Worm (Caenorhabditis elegans) whole organism, L1 larva: ENCODE data around the gene C17G1.14.

ENCODE experiments used
- ama-1 ChIP-seq: fragments of 150-350 bp; optimal IDR thresholded peaks from 2 replicates; lab custom pipeline; 2014
- elt-3 ChIP-seq, 6 experiments: fragments of 150-350 bp in 1 of 6; sonication (generic microtip); optimal IDR thresholded peaks; 2 replicates each; lab custom pipeline; 2017 to 2018; ENCODE audit warnings: missing biosample characterization in 6 of 6, missing genetic modification characterization in 6 of 6, inconsistent platforms in 1 of 6
- lin-39 ChIP-seq: fragments of 150-350 bp; optimal IDR thresholded peaks from 2 replicates; lab custom pipeline; 2014; ENCODE audit warnings: missing biosample characterization, missing genetic modification reagents, missing genetic modification characterization
- mep-1 ChIP-seq: fragments of 150-350 bp; optimal IDR thresholded peaks from 2 replicates; lab custom pipeline; 2014; ENCODE audit warnings: missing biosample characterization, missing genetic modification characterization
- nhr-77 ChIP-seq: fragments of 150-350 bp; optimal IDR thresholded peaks from 2 replicates; lab custom pipeline; 2014; ENCODE audit warnings: missing biosample characterization, missing genetic modification characterization
- pag-3 ChIP-seq: sonication (generic microtip); optimal IDR thresholded peaks from 2 replicates; lab custom pipeline; 2017; ENCODE audit warnings: missing genetic modification characterization, mild to moderate bottlenecking, missing compliant biosample characterization, antibody characterized with exemption, borderline replicate concordance; ENCODE audit not compliant: insufficient read depth
- pax-3 ChIP-seq: fragments of 200-800 bp; sonication (Bioruptor generic); optimal IDR thresholded peaks from 2 replicates; lab custom pipeline; 2018; ENCODE audit warnings: mild to moderate bottlenecking, missing genetic modification characterization, moderate library complexity, missing compliant biosample characterization
- pqm-1 ChIP-seq: sonication (generic microtip); optimal IDR thresholded peaks from 3 replicates; lab custom pipeline; 2017; ENCODE audit warnings: missing biosample characterization, missing genetic modification characterization
- zag-1 ChIP-seq: fragments of 150-350 bp; optimal IDR thresholded peaks from 2 replicates; lab custom pipeline; 2014; ENCODE audit warnings: missing biosample characterization, missing genetic modification characterization
- ztf-11 ChIP-seq, 2 experiments: sonication (generic microtip); optimal IDR thresholded peaks; 2 replicates each; lab custom pipeline; 2016 to 2017; ENCODE audit warnings: missing genetic modification characterization in 2 of 2, missing biosample characterization in 1 of 2, missing compliant biosample characterization in 1 of 2

DNA sequence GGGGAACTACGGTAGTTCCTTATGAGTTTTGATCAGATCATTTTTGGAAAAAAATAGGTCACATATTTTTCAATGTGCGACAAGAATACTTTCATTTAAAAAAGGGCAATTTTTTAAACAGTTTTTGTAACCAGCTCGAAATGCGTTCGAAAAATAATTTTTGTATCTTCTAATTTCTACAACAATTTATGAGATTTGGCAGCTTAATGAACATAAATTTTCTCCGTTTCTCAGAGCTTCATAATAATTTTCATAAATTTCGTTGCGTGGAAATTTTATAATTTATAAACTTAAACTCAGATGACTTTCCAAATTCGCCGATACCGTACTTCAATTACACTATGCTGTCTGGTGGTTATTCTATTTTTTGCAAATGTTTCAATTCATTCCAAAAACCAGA, 43.8 kb upstream of the C17G1.14 start, which contains the start of gene F21G4.3:
- no peak for TF ChIP-seq nhr-77
- no peak for TF ChIP-seq pqm-1
- TF ChIP-seq mep-1 (tag; lab: Kevin White, UChicago), result no peak
- TF ChIP-seq ztf-11 (tag; optimal IDR thresholded peaks at IDR 0.05; lab: Kevin White, UChicago), result no peak
- no peak for TF ChIP-seq lin-39 (tag; lab: Kevin White, UChicago)
- no peak for TF ChIP-seq pag-3 (tag; lab: Kevin White, UChicago)
- TF ChIP-seq elt-3 (tag; optimal IDR thresholded peaks at IDR 0.05; lab: Kevin White, UChicago), result no peak
- no peak for TF ChIP-seq zag-1
- TF ChIP-seq pax-3, result no peak
- TF ChIP-seq ama-1 (lab: Kevin White, UChicago), result no peak
